Fruit fly (Drosophila melanogaster) whole organism, embryonic: ENCODE measurements around the gene CG42815.
A peak's percentile ranks its signal among the peaks of the same experiment; 100 is the strongest.

ENCODE experiments used
- Atf-2 ChIP-seq: fragments of 200-800 bp; sonication (Bioruptor generic); optimal IDR thresholded peaks from 2 replicates; lab custom pipeline; 2016; ENCODE audit warnings: missing biosample characterization, missing genetic modification characterization
- Atf6 ChIP-seq: fragments of 200-800 bp; sonication (Bioruptor generic); IDR thresholded peaks from 2 replicates; pipeline ENCODE4 v1.3.6; 2022; ENCODE audit warnings: missing biosample characterization, missing genetic modification characterization
- BtbVII ChIP-seq: fragments of 200-800 bp; sonication (Bioruptor generic); optimal IDR thresholded peaks from 3 replicates; lab custom pipeline; 2017; ENCODE audit warnings: missing biosample characterization, mild to moderate bottlenecking, missing genetic modification characterization
- CG10274 ChIP-seq: fragments of 200-800 bp; sonication (Bioruptor generic); optimal IDR thresholded peaks from 3 replicates; lab custom pipeline; 2017; ENCODE audit warnings: missing biosample characterization, mild to moderate bottlenecking, missing genetic modification characterization
- CG10543 ChIP-seq: fragments of 200-800 bp; sonication (Bioruptor generic); optimal IDR thresholded peaks from 3 replicates; lab custom pipeline; 2017; ENCODE audit warnings: missing biosample characterization, mild to moderate bottlenecking, missing genetic modification characterization, moderate library complexity
- CG11695 ChIP-seq: fragments of 200-800 bp; sonication (Bioruptor generic); IDR thresholded peaks from 3 replicates; pipeline ENCODE4 v1.3.6; 2022; ENCODE audit warnings: missing biosample characterization, missing genetic modification characterization
- CG15011 ChIP-seq: fragments of 200-800 bp; sonication (Bioruptor generic); optimal IDR thresholded peaks from 3 replicates; lab custom pipeline; 2018; ENCODE audit warnings: missing biosample characterization, mild to moderate bottlenecking, missing genetic modification characterization
- CG15269 ChIP-seq: fragments of 200-800 bp; sonication (Bioruptor generic); optimal IDR thresholded peaks from 2 replicates; lab custom pipeline; 2018; ENCODE audit warnings: missing biosample characterization, mild to moderate bottlenecking, missing genetic modification characterization, moderate library complexity
- CG15514 ChIP-seq: fragments of 200-800 bp; sonication (Bioruptor generic); optimal IDR thresholded peaks from 3 replicates; lab custom pipeline; 2017; ENCODE audit warnings: missing biosample characterization, missing genetic modification characterization, mild to moderate bottlenecking, moderate library complexity, missing genetic modification reagents
- CG15696 ChIP-seq: fragments of 200-800 bp; sonication (Bioruptor generic); optimal IDR thresholded peaks from 2 replicates; lab custom pipeline; 2019; ENCODE audit warnings: missing biosample characterization, mild to moderate bottlenecking, missing genetic modification characterization, moderate library complexity
- CG16813 ChIP-seq: fragments of 200-800 bp; sonication (Bioruptor generic); IDR thresholded peaks from 3 replicates; pipeline ENCODE4 v1.3.6; 2022; ENCODE audit warnings: missing biosample characterization, missing genetic modification characterization; ENCODE audit not compliant: partially characterized antibody
- CG17568 ChIP-seq: fragments of 200-800 bp; sonication (Bioruptor generic); optimal IDR thresholded peaks from 2 replicates; lab custom pipeline; 2018; ENCODE audit warnings: missing biosample characterization, mild to moderate bottlenecking, missing genetic modification characterization, moderate library complexity
- CG1832 ChIP-seq: fragments of 200-800 bp; sonication (Bioruptor generic); optimal IDR thresholded peaks from 2 replicates; lab custom pipeline; 2017; ENCODE audit warnings: missing biosample characterization, mild to moderate bottlenecking, missing genetic modification characterization, inconsistent platforms
- CG2678 ChIP-seq: fragments of 200-800 bp; sonication (Bioruptor generic); optimal IDR thresholded peaks from 3 replicates; lab custom pipeline; 2019; ENCODE audit warnings: missing biosample characterization, mild to moderate bottlenecking, missing genetic modification characterization, moderate library complexity
- CG2889 ChIP-seq: fragments of 200-800 bp; sonication (Bioruptor generic); IDR thresholded peaks from 3 replicates; pipeline ENCODE4 v1.3.6; 2022; ENCODE audit warnings: missing biosample characterization, missing genetic modification characterization
- CG31441 ChIP-seq: fragments of 200-800 bp; sonication (Bioruptor generic); IDR thresholded peaks from 2 replicates; pipeline ENCODE4 v1.3.6; 2022; ENCODE audit warnings: missing biosample characterization, missing genetic modification characterization
- CG32532 ChIP-seq: fragments of 200-800 bp; sonication (Bioruptor generic); IDR thresholded peaks from 2 replicates; pipeline ENCODE4 v1.3.6; 2022; ENCODE audit warnings: missing biosample characterization, missing genetic modification characterization
- CG34376 ChIP-seq: fragments of 200-800 bp; sonication (Bioruptor generic); optimal IDR thresholded peaks from 2 replicates; lab custom pipeline; 2018; ENCODE audit warnings: missing biosample characterization, mild to moderate bottlenecking, missing genetic modification characterization
- CG34422 ChIP-seq: fragments of 200-800 bp; sonication (Bioruptor generic); IDR thresholded peaks from 3 replicates; pipeline ENCODE4 v1.3.6; 2022; ENCODE audit warnings: missing biosample characterization, missing genetic modification characterization
- CG6254 ChIP-seq: fragments of 200-800 bp; sonication (Bioruptor generic); optimal IDR thresholded peaks from 3 replicates; lab custom pipeline; 2017; ENCODE audit warnings: mild to moderate bottlenecking, missing biosample characterization, missing genetic modification reagents, missing genetic modification characterization
- CG6272 ChIP-seq: fragments of 200-800 bp; sonication (Bioruptor generic); IDR thresholded peaks from 2 replicates; pipeline ENCODE4 v1.3.6; 2022; ENCODE audit warnings: missing biosample characterization, missing genetic modification characterization
- CG6654 ChIP-seq: fragments of 200-800 bp; sonication (Bioruptor generic); optimal IDR thresholded peaks from 2 replicates; lab custom pipeline; 2017; ENCODE audit warnings: missing biosample characterization, mild to moderate bottlenecking, missing genetic modification characterization
- CG6683 ChIP-seq: fragments of 200-800 bp; sonication (Bioruptor generic); optimal IDR thresholded peaks from 2 replicates; lab custom pipeline; 2017; ENCODE audit warnings: missing biosample characterization, mild to moderate bottlenecking, missing genetic modification characterization, missing genetic modification reagents
- CG6813 ChIP-seq: fragments of 200-800 bp; sonication (Bioruptor generic); optimal IDR thresholded peaks from 2 replicates; lab custom pipeline; 2017; ENCODE audit warnings: missing biosample characterization, missing genetic modification characterization, mild to moderate bottlenecking, moderate library complexity, missing genetic modification reagents
- CG7987 ChIP-seq: fragments of 200-800 bp; sonication (Bioruptor generic); optimal IDR thresholded peaks from 2 replicates; lab custom pipeline; 2018; ENCODE audit warnings: missing biosample characterization, mild to moderate bottlenecking, missing genetic modification characterization, moderate library complexity
- CG8290 ChIP-seq, 3 experiments: fragments of 200-800 bp; sonication (Bioruptor generic); optimal IDR thresholded peaks; 2 replicates each; lab custom pipeline; 2016 to 2019; ENCODE audit warnings: missing biosample characterization in 3 of 3, missing genetic modification characterization in 3 of 3, mild to moderate bottlenecking in 2 of 3, moderate library complexity in 1 of 3
- CrebB ChIP-seq: fragments of 200-800 bp; sonication (Bioruptor generic); optimal IDR thresholded peaks from 3 replicates; lab custom pipeline; 2018; ENCODE audit warnings: missing biosample characterization, mild to moderate bottlenecking, missing genetic modification characterization
- Dad ChIP-seq: fragments of 200-800 bp; sonication (Bioruptor generic); optimal IDR thresholded peaks from 3 replicates; lab custom pipeline; 2016; ENCODE audit warnings: missing biosample characterization, missing genetic modification characterization
- MBD-R2 ChIP-seq: fragments of 200-800 bp; sonication (Bioruptor generic); IDR thresholded peaks from 2 replicates; pipeline ENCODE4 v1.3.6; 2022; ENCODE audit warnings: missing biosample characterization, missing genetic modification characterization
- Meics ChIP-seq: fragments of 200-800 bp; sonication (Bioruptor generic); optimal IDR thresholded peaks from 2 replicates; lab custom pipeline; 2017; ENCODE audit warnings: missing biosample characterization, mild to moderate bottlenecking, missing genetic modification characterization
- PHDP ChIP-seq: fragments of 200-800 bp; sonication (Bioruptor generic); optimal IDR thresholded peaks from 3 replicates; lab custom pipeline; 2018; ENCODE audit warnings: missing biosample characterization, mild to moderate bottlenecking, missing genetic modification characterization, moderate library complexity
- Pdp1 ChIP-seq, 2 experiments: fragments of 200-800 bp; sonication (Bioruptor generic); optimal IDR thresholded peaks; 3 replicates each; lab custom pipeline; 2016; ENCODE audit warnings: missing biosample characterization in 2 of 2, missing genetic modification characterization in 2 of 2, mild to moderate bottlenecking in 1 of 2, moderate library complexity in 1 of 2
- Sox100B ChIP-seq: fragments of 200-800 bp; sonication (Bioruptor generic); optimal IDR thresholded peaks from 3 replicates; lab custom pipeline; 2018; ENCODE audit warnings: missing biosample characterization, mild to moderate bottlenecking, missing genetic modification characterization
- caup ChIP-seq: fragments of 200-800 bp; sonication (Bioruptor generic); optimal IDR thresholded peaks from 3 replicates; lab custom pipeline; 2017; ENCODE audit warnings: missing biosample characterization, mild to moderate bottlenecking, missing genetic modification characterization, moderate library complexity; ENCODE audit not compliant: severe bottlenecking
- ci ChIP-seq: fragments of 200-800 bp; sonication (Bioruptor generic); IDR thresholded peaks from 3 replicates; pipeline ENCODE4 v1.3.6; 2022; ENCODE audit warnings: missing biosample characterization, missing genetic modification characterization
- disco-r ChIP-seq: fragments of 200-800 bp; sonication (Bioruptor generic); optimal IDR thresholded peaks from 2 replicates; lab custom pipeline; 2016; ENCODE audit warnings: missing biosample characterization, missing genetic modification characterization
- gcm ChIP-seq: fragments of 200-800 bp; sonication (Bioruptor generic); optimal IDR thresholded peaks from 2 replicates; lab custom pipeline; 2019; ENCODE audit warnings: missing biosample characterization, mild to moderate bottlenecking, missing genetic modification characterization, moderate library complexity
- kah ChIP-seq: fragments of 200-800 bp; sonication (Bioruptor generic); optimal IDR thresholded peaks from 2 replicates; lab custom pipeline; 2018; ENCODE audit warnings: missing biosample characterization, mild to moderate bottlenecking, missing genetic modification characterization
- lab ChIP-seq: fragments of 200-800 bp; sonication (Bioruptor generic); optimal IDR thresholded peaks from 3 replicates; lab custom pipeline; 2017; ENCODE audit warnings: missing biosample characterization, missing genetic modification characterization, mild to moderate bottlenecking, moderate library complexity, missing genetic modification reagents
- lbe ChIP-seq: fragments of 200-800 bp; sonication (Bioruptor generic); optimal IDR thresholded peaks from 2 replicates; lab custom pipeline; 2016; ENCODE audit warnings: missing biosample characterization, mild to moderate bottlenecking, missing genetic modification characterization
- mld ChIP-seq: fragments of 200-800 bp; sonication (Bioruptor generic); IDR thresholded peaks from 3 replicates; pipeline ENCODE4 v1.3.6; 2022; ENCODE audit warnings: missing biosample characterization, missing genetic modification characterization; ENCODE audit not compliant: partially characterized antibody
- nau ChIP-seq: fragments of 200-800 bp; sonication (Bioruptor generic); optimal IDR thresholded peaks from 3 replicates; lab custom pipeline; 2017; ENCODE audit warnings: missing biosample characterization, mild to moderate bottlenecking, missing genetic modification characterization, missing genetic modification reagents
- oc ChIP-seq: fragments of 200-800 bp; sonication (Bioruptor generic); optimal IDR thresholded peaks from 2 replicates; lab custom pipeline; 2018; ENCODE audit warnings: missing biosample characterization, mild to moderate bottlenecking, missing genetic modification characterization, moderate library complexity
- sd ChIP-seq: fragments of 200-800 bp; sonication (Bioruptor generic); optimal IDR thresholded peaks from 3 replicates; lab custom pipeline; 2018; ENCODE audit warnings: missing biosample characterization, mild to moderate bottlenecking, missing genetic modification characterization, moderate library complexity
- seq ChIP-seq: fragments of 200-800 bp; sonication (Bioruptor generic); IDR thresholded peaks from 2 replicates; pipeline ENCODE4 v1.3.6; 2022; ENCODE audit warnings: missing biosample characterization, missing genetic modification characterization
- sr ChIP-seq: fragments of 200-800 bp; sonication (Bioruptor generic); IDR thresholded peaks from 3 replicates; pipeline ENCODE4 v1.3.6; 2022; ENCODE audit warnings: missing biosample characterization, missing genetic modification characterization
- twi ChIP-seq: fragments of 200-800 bp; optimal IDR thresholded peaks from 2 replicates; lab custom pipeline; 2019; ENCODE audit warnings: missing biosample characterization, mild to moderate bottlenecking, missing genetic modification characterization, moderate library complexity

Gene CG42815

DNA sequence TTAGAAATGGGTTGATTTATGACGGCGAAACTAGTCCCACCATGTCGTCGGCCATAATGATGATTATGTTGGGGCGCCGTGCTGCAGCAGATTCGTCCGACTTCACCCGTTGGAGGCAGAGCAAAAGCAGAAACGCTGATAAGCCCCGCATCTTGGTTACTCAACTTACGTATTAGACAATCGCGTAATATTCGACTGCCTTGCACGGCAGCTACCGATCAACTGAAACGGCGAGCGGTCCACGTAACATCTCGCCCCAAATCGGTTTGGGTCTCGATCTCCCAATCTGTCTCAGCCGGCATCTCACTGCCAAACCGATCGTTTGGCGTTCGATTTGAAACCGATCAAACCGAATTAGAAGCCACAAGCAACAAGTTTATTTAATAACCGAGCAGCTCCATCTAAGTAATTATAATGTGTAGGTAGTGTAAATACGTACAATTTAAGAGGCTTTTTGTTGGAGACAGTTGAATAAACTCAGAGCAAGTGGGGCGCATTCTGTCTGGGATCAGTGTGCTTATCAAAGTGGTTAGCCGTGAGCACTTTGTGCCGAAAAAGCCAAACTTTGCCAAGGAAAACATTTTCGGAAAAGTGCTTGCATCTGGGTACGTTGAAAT is 17.4 kb upstream of the CG42815 start, which contains the start of gene CG32191 (continued):
- TF ChIP-seq Pdp1 (GFP tag; optimal IDR thresholded peaks at IDR 0.05; lab: Kevin White, UChicago): peak in 1 of 2 experiments; percentile 93
- peak; percentile 34 for TF ChIP-seq Meics
- TF ChIP-seq Dad (GFP tag; lab: Kevin White, UChicago): no peak
- TF ChIP-seq CG10543 (GFP tag; lab: Kevin White, UChicago): peak; percentile 44
- peak; percentile 41 for TF ChIP-seq nau (GFP tag; lab: Kevin White, UChicago)
- peak; percentile 48 for TF ChIP-seq CG15514 (GFP tag; lab: Kevin White, UChicago)
- TF ChIP-seq caup: peak; percentile 50
- TF ChIP-seq CG15696 (tag; lab: Kevin White, UChicago): no peak
- TF ChIP-seq CG34422 (GFP tag; lab: Robert Waterston, UW): peak; percentile 16; the same call in 1 of the 3 replicates
- TF ChIP-seq CG6654 (GFP tag; lab: Kevin White, UChicago): no peak
- TF ChIP-seq CG16813 (GFP tag; lab: Robert Waterston, UW): no peak
- TF ChIP-seq CG31441 (GFP tag; lab: Robert Waterston, UW): no peak
- TF ChIP-seq CG6813 (GFP tag; lab: Kevin White, UChicago): peak; percentile 37
- no peak for TF ChIP-seq MBD-R2
- TF ChIP-seq CG7987: peak; percentile 27
- TF ChIP-seq CrebB (tag; lab: Kevin White, UChicago): peak; percentile 2
- TF ChIP-seq CG11695 (GFP tag; lab: Robert Waterston, UW): 0 out of 3 replicates have a peak, but pooled peaks have one; percentile 11
- no peak for TF ChIP-seq Atf-2 (GFP tag; lab: Kevin White, UChicago)
- TF ChIP-seq CG1832 (GFP tag; lab: Kevin White, UChicago): no peak
- TF ChIP-seq CG8290 (GFP tag; optimal IDR thresholded peaks at IDR 0.05; lab: Kevin White, UChicago): no peak
- TF ChIP-seq CG8290 (tag; optimal IDR thresholded peaks at IDR 0.05; lab: Kevin White, UChicago): peak in 1 of 2 experiments; percentile 53
- TF ChIP-seq Atf6 (GFP tag; lab: Robert Waterston, UW): 0 out of 2 replicates have a peak, but pooled peaks have one; percentile 32
- no peak for TF ChIP-seq lbe (GFP tag; lab: Kevin White, UChicago)
- TF ChIP-seq PHDP (tag; lab: Kevin White, UChicago): peak; percentile 22
- TF ChIP-seq lab (GFP tag; lab: Kevin White, UChicago): peak; percentile 79
- no peak for TF ChIP-seq gcm (GFP tag; lab: Kevin White, UChicago)
- no peak for TF ChIP-seq kah
- no peak for TF ChIP-seq CG10274 (GFP tag; lab: Kevin White, UChicago)
- TF ChIP-seq CG2678 (tag; lab: Kevin White, UChicago): peak; percentile 44
- TF ChIP-seq CG15269: peak; percentile 26
- TF ChIP-seq CG6254 (GFP tag; lab: Kevin White, UChicago): no peak
- no peak for TF ChIP-seq CG6272 (GFP tag; lab: Robert Waterston, UW)
- TF ChIP-seq twi (tag; lab: Kevin White, UChicago): no peak
- peak; percentile 59 for TF ChIP-seq CG34376
- TF ChIP-seq CG32532 (GFP tag; lab: Robert Waterston, UW): 0 out of 2 replicates have a peak, but pooled peaks have one; percentile 23
- no peak for TF ChIP-seq seq (GFP tag; lab: Robert Waterston, UW)
- no peak for TF ChIP-seq sr
- no peak for TF ChIP-seq CG17568 (GFP tag; lab: Kevin White, UChicago)
- TF ChIP-seq ci (GFP tag; lab: Robert Waterston, UW): 0 out of 3 replicates have a peak, but pooled peaks have one; percentile 31
- no peak for TF ChIP-seq Sox100B (GFP tag; lab: Kevin White, UChicago)
- no peak for TF ChIP-seq mld (GFP tag; lab: Robert Waterston, UW)
- TF ChIP-seq oc (tag; lab: Kevin White, UChicago): peak; percentile 40
- 0 out of 3 replicates have a peak, but pooled peaks have one; percentile 8 for TF ChIP-seq CG2889
- TF ChIP-seq sd: no peak
- peak; percentile 23 for TF ChIP-seq CG15011 (GFP tag; lab: Kevin White, UChicago)
- TF ChIP-seq CG6683 (GFP tag; lab: Kevin White, UChicago): no peak
- peak; percentile 44 for TF ChIP-seq BtbVII (GFP tag; lab: Kevin White, UChicago)
- TF ChIP-seq disco-r: no peak
